Fruit fly (Drosophila melanogaster) whole organism, embryonic: ENCODE results near the gene Vajk1.

Experiments
- Abd-B ChIP-seq: fragments of 200-800 bp; sonication (Bioruptor generic); optimal IDR thresholded peaks from 2 replicates; lab custom pipeline; 2018; ENCODE audit warnings: missing biosample characterization, mild to moderate bottlenecking, missing genetic modification characterization, moderate library complexity
- Atf3 ChIP-seq: fragments of 200-800 bp; sonication (Bioruptor generic); optimal IDR thresholded peaks from 3 replicates; lab custom pipeline; 2016; ENCODE audit warnings: missing biosample characterization, missing genetic modification characterization
- Blimp-1 ChIP-seq: fragments of 200-800 bp; sonication (Bioruptor generic); optimal IDR thresholded peaks from 3 replicates; lab custom pipeline; 2018; ENCODE audit warnings: missing biosample characterization, missing genetic modification characterization, mild to moderate bottlenecking, moderate library complexity, missing genetic modification reagents
- CG11085 ChIP-seq: fragments of 200-800 bp; sonication (Bioruptor generic); IDR thresholded peaks from 2 replicates; pipeline ENCODE4 v1.3.6; 2022; ENCODE audit warnings: missing biosample characterization, missing genetic modification characterization
- CG11456 ChIP-seq: fragments of 200-800 bp; sonication (Bioruptor generic); IDR thresholded peaks from 3 replicates; pipeline ENCODE4 v1.3.6; 2022; ENCODE audit warnings: missing biosample characterization, missing genetic modification characterization
- CG11695 ChIP-seq: fragments of 200-800 bp; sonication (Bioruptor generic); IDR thresholded peaks from 3 replicates; pipeline ENCODE4 v1.3.6; 2022; ENCODE audit warnings: missing biosample characterization, missing genetic modification characterization
- CG12391 ChIP-seq: fragments of 200-800 bp; sonication (Bioruptor generic); optimal IDR thresholded peaks from 3 replicates; lab custom pipeline; 2018; ENCODE audit warnings: missing biosample characterization, mild to moderate bottlenecking, missing genetic modification characterization, moderate library complexity
- CG13287 ChIP-seq: fragments of 200-800 bp; sonication (Bioruptor generic); IDR thresholded peaks from 2 replicates; pipeline ENCODE4 v1.3.6; 2022; ENCODE audit warnings: missing biosample characterization, missing genetic modification characterization; ENCODE audit not compliant: partially characterized antibody
- CG15514 ChIP-seq: fragments of 200-800 bp; sonication (Bioruptor generic); optimal IDR thresholded peaks from 3 replicates; lab custom pipeline; 2017; ENCODE audit warnings: missing biosample characterization, missing genetic modification characterization, mild to moderate bottlenecking, moderate library complexity, missing genetic modification reagents
- CG18262 ChIP-seq: fragments of 200-800 bp; optimal IDR thresholded peaks from 3 replicates; lab custom pipeline; 2019; ENCODE audit warnings: missing biosample characterization, mild to moderate bottlenecking, missing genetic modification characterization, moderate library complexity
- CG2120 ChIP-seq: fragments of 200-800 bp; sonication (Bioruptor generic); optimal IDR thresholded peaks from 3 replicates; lab custom pipeline; 2016; ENCODE audit warnings: missing biosample characterization, missing genetic modification characterization
- CG2678 ChIP-seq: fragments of 200-800 bp; sonication (Bioruptor generic); optimal IDR thresholded peaks from 3 replicates; lab custom pipeline; 2019; ENCODE audit warnings: missing biosample characterization, mild to moderate bottlenecking, missing genetic modification characterization, moderate library complexity
- CG31224 ChIP-seq: fragments of 200-800 bp; sonication (Bioruptor generic); IDR thresholded peaks from 2 replicates; pipeline ENCODE4 v1.3.6; 2022; ENCODE audit warnings: missing biosample characterization, missing genetic modification characterization
- CG32532 ChIP-seq: fragments of 200-800 bp; sonication (Bioruptor generic); IDR thresholded peaks from 2 replicates; pipeline ENCODE4 v1.3.6; 2022; ENCODE audit warnings: missing biosample characterization, missing genetic modification characterization
- CG3847 ChIP-seq: fragments of 200-800 bp; sonication (Bioruptor generic); IDR thresholded peaks from 2 replicates; pipeline ENCODE4 v1.3.6; 2022; ENCODE audit warnings: missing biosample characterization, missing genetic modification characterization
- CG42726 ChIP-seq: fragments of 200-800 bp; sonication (Bioruptor generic); IDR thresholded peaks from 2 replicates; pipeline ENCODE4 v1.3.6; 2022; ENCODE audit warnings: missing biosample characterization, missing genetic modification characterization; ENCODE audit not compliant: partially characterized antibody
- CG4617 ChIP-seq: fragments of 200-800 bp; sonication (Bioruptor generic); optimal IDR thresholded peaks from 3 replicates; lab custom pipeline; 2016; ENCODE audit warnings: missing biosample characterization, missing genetic modification characterization, borderline replicate concordance
- CG7372 ChIP-seq: fragments of 200-800 bp; sonication (Bioruptor generic); IDR thresholded peaks from 2 replicates; pipeline ENCODE4 v1.3.6; 2022; ENCODE audit warnings: missing biosample characterization, missing genetic modification characterization
- CG7556 ChIP-seq: fragments of 200-800 bp; sonication (Bioruptor generic); optimal IDR thresholded peaks from 2 replicates; lab custom pipeline; 2017; ENCODE audit warnings: missing biosample characterization, mild to moderate bottlenecking, missing genetic modification characterization
- CG8924 ChIP-seq: fragments of 200-800 bp; optimal IDR thresholded peaks from 3 replicates; lab custom pipeline; 2019; ENCODE audit warnings: missing biosample characterization, mild to moderate bottlenecking, missing genetic modification characterization, moderate library complexity
- CG9215 ChIP-seq: fragments of 200-800 bp; sonication (Bioruptor generic); IDR thresholded peaks from 2 replicates; pipeline ENCODE4 v1.3.6; 2022; ENCODE audit warnings: missing biosample characterization, missing genetic modification characterization
- Camta ChIP-seq: fragments of 200-800 bp; sonication (Bioruptor generic); optimal IDR thresholded peaks from 2 replicates; lab custom pipeline; 2016; ENCODE audit warnings: missing biosample characterization, missing genetic modification characterization
- Dbx ChIP-seq: fragments of 200-800 bp; sonication (Bioruptor generic); IDR thresholded peaks from 3 replicates; pipeline ENCODE4 v1.3.6; 2022; ENCODE audit warnings: missing biosample characterization, missing genetic modification characterization
- Fer3 ChIP-seq: fragments of 200-800 bp; sonication (Bioruptor generic); optimal IDR thresholded peaks from 2 replicates; lab custom pipeline; 2018; ENCODE audit warnings: missing biosample characterization, mild to moderate bottlenecking, missing genetic modification characterization, moderate library complexity
- HmgZ ChIP-seq: fragments of 200-800 bp; sonication (Bioruptor generic); optimal IDR thresholded peaks from 2 replicates; lab custom pipeline; 2018; ENCODE audit warnings: missing biosample characterization, mild to moderate bottlenecking, missing genetic modification characterization
- Jarid2 ChIP-seq: fragments of 200-800 bp; sonication (Bioruptor generic); optimal IDR thresholded peaks from 3 replicates; lab custom pipeline; 2017; ENCODE audit warnings: mild to moderate bottlenecking, missing biosample characterization, missing genetic modification reagents, missing genetic modification characterization
- Meics ChIP-seq: fragments of 200-800 bp; sonication (Bioruptor generic); optimal IDR thresholded peaks from 2 replicates; lab custom pipeline; 2017; ENCODE audit warnings: missing biosample characterization, mild to moderate bottlenecking, missing genetic modification characterization
- NFAT ChIP-seq: fragments of 200-800 bp; sonication (Bioruptor generic); IDR thresholded peaks from 2 replicates; pipeline ENCODE4 v1.3.6; 2022; ENCODE audit warnings: missing biosample characterization, missing genetic modification characterization
- Neu2 ChIP-seq: fragments of 200-800 bp; sonication (Bioruptor generic); optimal IDR thresholded peaks from 3 replicates; lab custom pipeline; 2016; ENCODE audit warnings: missing biosample characterization, missing genetic modification characterization, borderline replicate concordance
- Stat92E ChIP-seq, 3 experiments: fragments of >200 bp in 2 of 3; fragments of 200-800 bp in 1 of 3; sonication (Bioruptor generic) in 1 of 3; optimal IDR thresholded peaks; 2 replicates each; lab custom pipeline; 2017 to 2019; ENCODE audit warnings: missing biosample characterization in 3 of 3, missing genetic modification characterization in 3 of 3, mild to moderate bottlenecking in 1 of 3, moderate library complexity in 1 of 3
- Usf ChIP-seq: fragments of 200-800 bp; sonication (Bioruptor generic); optimal IDR thresholded peaks from 2 replicates; lab custom pipeline; 2017; ENCODE audit warnings: missing genotype, missing biosample characterization, missing genetic modification characterization
- Xbp1 ChIP-seq: fragments of 200-800 bp; sonication (Bioruptor generic); optimal IDR thresholded peaks from 3 replicates; lab custom pipeline; 2016; ENCODE audit warnings: missing biosample characterization, mild to moderate bottlenecking, missing genetic modification characterization
- caup ChIP-seq: fragments of 200-800 bp; sonication (Bioruptor generic); optimal IDR thresholded peaks from 3 replicates; lab custom pipeline; 2017; ENCODE audit warnings: missing biosample characterization, mild to moderate bottlenecking, missing genetic modification characterization, moderate library complexity; ENCODE audit not compliant: severe bottlenecking
- dmrt11E ChIP-seq: fragments of 200-800 bp; sonication (Bioruptor generic); optimal IDR thresholded peaks from 3 replicates; lab custom pipeline; 2018; ENCODE audit warnings: missing biosample characterization, mild to moderate bottlenecking, missing genetic modification characterization, moderate library complexity
- ems ChIP-seq: fragments of 200-800 bp; sonication (Bioruptor generic); optimal IDR thresholded peaks from 3 replicates; lab custom pipeline; 2016; ENCODE audit warnings: missing biosample characterization, missing genetic modification characterization
- ewg ChIP-seq: fragments of 200-800 bp; sonication (Bioruptor generic); optimal IDR thresholded peaks from 3 replicates; lab custom pipeline; 2017; ENCODE audit warnings: mild to moderate bottlenecking, missing biosample characterization, missing genetic modification reagents, missing genetic modification characterization
- fd3F ChIP-seq: fragments of 200-800 bp; sonication (Bioruptor generic); optimal IDR thresholded peaks from 2 replicates; lab custom pipeline; 2018; ENCODE audit warnings: missing biosample characterization, mild to moderate bottlenecking, missing genetic modification characterization, moderate library complexity
- lab ChIP-seq: fragments of 200-800 bp; sonication (Bioruptor generic); optimal IDR thresholded peaks from 3 replicates; lab custom pipeline; 2017; ENCODE audit warnings: missing biosample characterization, missing genetic modification characterization, mild to moderate bottlenecking, moderate library complexity, missing genetic modification reagents
- org-1 ChIP-seq: fragments of 200-800 bp; sonication (Bioruptor generic); optimal IDR thresholded peaks from 2 replicates; lab custom pipeline; 2017; ENCODE audit warnings: missing biosample characterization, missing genetic modification characterization
- prd ChIP-seq, 3 experiments: fragments of >200 bp in 2 of 3; fragments of 200-800 bp in 1 of 3; sonication (Bioruptor generic) in 1 of 3; optimal IDR thresholded peaks in 2 of 3; IDR thresholded peaks in 1 of 3; 2 replicates in 2 of 3; 3 replicates in 1 of 3; pipeline versions ENCODE4 v1.3.6 to Lab custom; 2017 to 2022; ENCODE audit warnings: missing biosample characterization in 1 of 3, missing genetic modification characterization in 1 of 3
- row ChIP-seq: fragments of 200-800 bp; sonication (Bioruptor generic); IDR thresholded peaks from 3 replicates; pipeline ENCODE4 v1.3.6; 2022; ENCODE audit warnings: missing biosample characterization, missing genetic modification characterization
- sens ChIP-seq: fragments of 200-800 bp; sonication (Bioruptor generic); peaks from one replicate; lab custom pipeline; 2016; ENCODE audit warnings: missing biosample characterization, missing genetic modification characterization
- sima ChIP-seq: fragments of 200-800 bp; sonication (Bioruptor generic); optimal IDR thresholded peaks from 2 replicates; lab custom pipeline; 2016; ENCODE audit warnings: missing biosample characterization, missing genetic modification characterization
- tll ChIP-seq, 2 experiments: fragments of 200-800 bp in 1 of 2; fragments of >200 bp in 1 of 2; sonication (Bioruptor generic) in 1 of 2; optimal IDR thresholded peaks; 2 replicates each; lab custom pipeline; 2017 to 2019; ENCODE audit warnings: missing biosample characterization in 2 of 2, missing genetic modification characterization in 2 of 2, mild to moderate bottlenecking in 1 of 2, moderate library complexity in 1 of 2
- unc-4 ChIP-seq: fragments of 200-800 bp; sonication (Bioruptor generic); IDR thresholded peaks from 2 replicates; pipeline ENCODE4 v1.3.6; 2022; ENCODE audit warnings: missing biosample characterization, missing genetic modification characterization; ENCODE audit not compliant: partially characterized antibody
- wek ChIP-seq: fragments of 200-800 bp; sonication (Bioruptor generic); optimal IDR thresholded peaks from 3 replicates; lab custom pipeline; 2018; ENCODE audit warnings: missing biosample characterization, mild to moderate bottlenecking, missing genetic modification characterization, moderate library complexity

Gene Vajk1

dm6 chr2L:13905072-13905847 is 18.1 kb downstream of the Vajk1 start, which contains the start of gene Ance (continued):
- peak; percentile 18; the same call in 1 of the 2 replicates for TF ChIP-seq CG13287 (GFP tag; lab: Robert Waterston, UW)
- TF ChIP-seq prd (optimal IDR thresholded peaks at IDR 0.05; lab: Kevin White, UChicago) = no peak
- peak; percentile 73 for TF ChIP-seq prd (GFP tag; IDR thresholded peaks at IDR 0.05; lab: Robert Waterston, UW)
- peak in 1 of 3 experiments; percentile 41 for TF ChIP-seq Stat92E (GFP tag; optimal IDR thresholded peaks at IDR 0.05; lab: Kevin White, UChicago)
- TF ChIP-seq row (GFP tag; lab: Robert Waterston, UW) = peak; percentile 77
- TF ChIP-seq Meics (GFP tag; lab: Kevin White, UChicago) = peak; percentile 61
- no peak for TF ChIP-seq ewg (GFP tag; lab: Kevin White, UChicago)
- TF ChIP-seq org-1 (GFP tag; lab: Kevin White, UChicago) = peak; percentile 33
- no peak for TF ChIP-seq sima (GFP tag; lab: Kevin White, UChicago)
- 0 out of 2 replicates have a peak, but pooled peaks have one; percentile 11 for TF ChIP-seq CG31224 (GFP tag; lab: Robert Waterston, UW)
- TF ChIP-seq Dbx (GFP tag; lab: Robert Waterston, UW) = peak; percentile 58; the same call in 1 of the 3 replicates
- TF ChIP-seq CG4617 (GFP tag; lab: Kevin White, UChicago) = no peak
- peak; percentile 15 for TF ChIP-seq HmgZ (tag; lab: Kevin White, UChicago)
- peak; percentile 72 for TF ChIP-seq CG32532 (GFP tag; lab: Robert Waterston, UW)
- TF ChIP-seq Usf (GFP tag; lab: Kevin White, UChicago) = peak; percentile 56
- TF ChIP-seq Fer3 = peak; percentile 46
- no peak for TF ChIP-seq Neu2 (GFP tag; lab: Kevin White, UChicago)
- peak; percentile 69 for TF ChIP-seq CG2678 (tag; lab: Kevin White, UChicago)
- TF ChIP-seq CG9215 (GFP tag; lab: Robert Waterston, UW) = peak; percentile 39; the same call in 1 of the 2 replicates
- peak; percentile 28 for TF ChIP-seq Blimp-1 (GFP tag; lab: Kevin White, UChicago)
- TF ChIP-seq NFAT (GFP tag; lab: Robert Waterston, UW) = 0 out of 2 replicates have a peak, but pooled peaks have one; percentile 51
- TF ChIP-seq sens = peak; percentile 39
- TF ChIP-seq CG3847 (GFP tag; lab: Robert Waterston, UW) = peak; percentile 69
- peak; percentile 45 for TF ChIP-seq Xbp1 (GFP tag; lab: Kevin White, UChicago)
- TF ChIP-seq lab (GFP tag; lab: Kevin White, UChicago) = peak; percentile 38
- peak; percentile 59 for TF ChIP-seq CG2120 (GFP tag; lab: Kevin White, UChicago)
- peak; percentile 8 for TF ChIP-seq caup (GFP tag; lab: Kevin White, UChicago)
- 0 out of 2 replicates have a peak, but pooled peaks have one; percentile 26 for TF ChIP-seq CG42726 (GFP tag; lab: Robert Waterston, UW)
- peak; percentile 74 for TF ChIP-seq Jarid2 (GFP tag; lab: Kevin White, UChicago)
- TF ChIP-seq Abd-B (GFP tag; lab: Kevin White, UChicago) = peak; percentile 35
- TF ChIP-seq CG11695 (GFP tag; lab: Robert Waterston, UW) = peak; percentile 61; the same call in 2 of the 3 replicates
- no peak for TF ChIP-seq Camta
- TF ChIP-seq ems (GFP tag; lab: Kevin White, UChicago) = peak; percentile 9
- TF ChIP-seq CG11456 (GFP tag; lab: Robert Waterston, UW) = 0 out of 3 replicates have a peak, but pooled peaks have one; percentile 20
- peak; percentile 31 for TF ChIP-seq CG8924 (tag; lab: Kevin White, UChicago)
- TF ChIP-seq wek = no peak
- TF ChIP-seq tll (GFP tag; optimal IDR thresholded peaks at IDR 0.05; lab: Kevin White, UChicago) = peak in 1 of 2 experiments; percentile 10
- TF ChIP-seq CG18262 (tag; lab: Kevin White, UChicago) = peak; percentile 40
- TF ChIP-seq CG12391 (tag; lab: Kevin White, UChicago) = peak; percentile 39
- peak; percentile 19 for TF ChIP-seq CG15514 (GFP tag; lab: Kevin White, UChicago)
- 0 out of 2 replicates have a peak, but pooled peaks have one; percentile 21 for TF ChIP-seq unc-4
- TF ChIP-seq Atf3 (GFP tag; lab: Kevin White, UChicago) = no peak
- peak; percentile 46 for TF ChIP-seq dmrt11E (tag; lab: Kevin White, UChicago)
- TF ChIP-seq fd3F (GFP tag; lab: Kevin White, UChicago) = peak; percentile 39
- TF ChIP-seq CG7372 (GFP tag; lab: Robert Waterston, UW) = peak; percentile 31; the same call in 1 of the 2 replicates
- TF ChIP-seq CG7556 (GFP tag; lab: Kevin White, UChicago) = peak; percentile 46
- TF ChIP-seq CG11085 = no peak
